Worm (Caenorhabditis elegans) whole organism, L4/young adult: ENCODE data around the gene F08G12.3.

Experiments
- dao-5 ChIP-seq: sonication (generic microtip); optimal IDR thresholded peaks from 2 replicates; lab custom pipeline; 2016; ENCODE audit warnings: missing genotype, missing genetic modification characterization, moderate library complexity, missing compliant biosample characterization
- him-1 ChIP-seq: sonication (generic microtip); optimal IDR thresholded peaks from 2 replicates; lab custom pipeline; 2016; ENCODE audit warnings: missing genotype, missing genetic modification reagents, missing genetic modification characterization, missing compliant biosample characterization

DNA sequence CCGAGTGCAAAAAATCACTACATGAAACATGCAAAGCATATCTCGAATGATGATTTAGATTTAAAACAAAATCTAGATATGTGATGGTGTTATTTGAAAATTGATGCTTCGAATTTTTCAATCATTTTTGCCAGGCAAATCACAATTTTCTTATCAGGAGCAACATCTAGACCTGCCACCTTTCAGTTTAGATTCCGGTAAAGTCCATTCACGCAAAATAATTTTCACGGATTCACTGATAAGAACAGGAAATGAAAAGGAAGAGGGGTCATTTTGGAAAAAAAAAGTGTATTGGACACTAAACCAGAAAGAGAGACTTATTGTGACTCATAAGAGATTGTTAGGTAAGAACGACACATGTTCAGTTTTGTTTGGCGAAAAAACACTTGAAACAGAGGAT is 48.1 kb upstream of the F08G12.3 start:
- no peak for TF ChIP-seq him-1
- TF ChIP-seq dao-5 (tag; lab: Kevin White, UChicago) = no peak
